Fruit fly (Drosophila melanogaster): ENCODE measurements around the gene Pex12.

Pex12 gene

DNA sequence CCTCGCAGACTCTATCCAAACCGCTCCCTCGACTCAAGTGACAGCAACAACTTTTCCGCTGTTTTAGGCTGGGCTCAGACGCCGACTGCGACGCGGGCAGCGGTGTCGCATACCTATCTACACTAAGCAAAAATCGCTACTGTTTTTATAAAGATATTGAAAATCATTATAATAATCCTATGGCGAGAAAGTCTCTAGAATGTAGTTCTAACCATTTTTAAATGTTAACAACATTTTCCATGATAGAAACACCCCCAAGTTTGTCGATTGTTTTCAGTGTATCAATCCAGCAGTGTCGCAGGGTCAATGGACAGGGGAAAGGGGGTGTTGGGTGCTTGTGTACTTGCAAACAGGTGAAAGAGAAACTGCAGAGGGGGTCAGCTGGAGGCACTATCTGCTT is 50.1 kb downstream of the Pex12 start (continued):
- TF ChIP-seq MTF-1 (GFP tag; optimal IDR thresholded peaks at IDR 0.05; ENCODE audit: borderline replicate concordance) = peak; percentile 93
- TF ChIP-seq CG3838 (GFP tag; optimal IDR thresholded peaks at IDR 0.05) = peak; percentile 88
- peak; percentile 96 for TF ChIP-seq CG17361 (GFP tag; IDR thresholded peaks at IDR 0.05)
- peak; percentile 71 for TF ChIP-seq CG18011 (GFP tag; optimal IDR thresholded peaks at IDR 0.05)
- peak; percentile 94 for TF ChIP-seq Atf-2 (GFP tag; optimal IDR thresholded peaks at IDR 0.05)
- TF ChIP-seq CG6654 (GFP tag; optimal IDR thresholded peaks at IDR 0.05) = peak; percentile 77
- peak; percentile 11 for TF ChIP-seq Dp (GFP tag; optimal IDR thresholded peaks at IDR 0.05)
- TF ChIP-seq CG17612 (GFP tag; IDR thresholded peaks at IDR 0.05) = peak; percentile 91
- peak; percentile 85 for TF ChIP-seq TFAM (GFP tag; optimal IDR thresholded peaks at IDR 0.05)
- TF ChIP-seq pita (GFP tag; optimal IDR thresholded peaks at IDR 0.05) = no peak
- TF ChIP-seq cato (GFP tag; optimal IDR thresholded peaks at IDR 0.05; ENCODE audit: borderline replicate concordance) = peak; percentile 91
- TF ChIP-seq Ssrp (tag; optimal IDR thresholded peaks at IDR 0.05) = peak; percentile 95
- TF ChIP-seq CG4404 (GFP tag; IDR thresholded peaks at IDR 0.05) = peak; percentile 94
- peak; percentile 97 for TF ChIP-seq CG9817 (tag; optimal IDR thresholded peaks at IDR 0.05)
- no peak for TF ChIP-seq yki (optimal IDR thresholded peaks at IDR 0.05)
- TF ChIP-seq bbx (GFP tag; IDR thresholded peaks at IDR 0.05; ENCODE audit: partially characterized antibody) = no peak
- TF ChIP-seq p53 (GFP tag; optimal IDR thresholded peaks at IDR 0.05) = peak; percentile 68
- TF ChIP-seq mam (GFP tag; optimal IDR thresholded peaks at IDR 0.05) = peak; percentile 96
- peak; percentile 92 for TF ChIP-seq btn (GFP tag; optimal IDR thresholded peaks at IDR 0.05)
- TF ChIP-seq Trl (optimal IDR thresholded peaks at IDR 0.05) = no peak
- TF ChIP-seq Trl (GFP tag; optimal IDR thresholded peaks at IDR 0.05) = peak; percentile 96
- TF ChIP-seq CG8089 (GFP tag; optimal IDR thresholded peaks at IDR 0.05) = peak; percentile 91
- peak; percentile 92 for TF ChIP-seq CG17912 (GFP tag; optimal IDR thresholded peaks at IDR 0.05)
- peak; percentile 97 for TF ChIP-seq HmgZ (tag; optimal IDR thresholded peaks at IDR 0.05)
- TF ChIP-seq cas (GFP tag; IDR thresholded peaks at IDR 0.05) = peak; percentile 89
- TF ChIP-seq CG10543 (GFP tag; optimal IDR thresholded peaks at IDR 0.05) = peak; percentile 85
- TF ChIP-seq Bdp1 (GFP tag; optimal IDR thresholded peaks at IDR 0.05) = peak; percentile 86
- TF ChIP-seq E2f2 (GFP tag; IDR thresholded peaks at IDR 0.05) = peak; percentile 75
- peak; percentile 95 for TF ChIP-seq CG12219 (GFP tag; optimal IDR thresholded peaks at IDR 0.05)
- peak; percentile 93 for TF ChIP-seq Oaz (GFP tag; IDR thresholded peaks at IDR 0.05)
- TF ChIP-seq Spps (tag; optimal IDR thresholded peaks at IDR 0.05) = peak; percentile 92
- TF ChIP-seq CG2129 (GFP tag; IDR thresholded peaks at IDR 0.05; ENCODE audit: partially characterized antibody) = no peak
- peak; percentile 96 for TF ChIP-seq CG1647 (GFP tag; optimal IDR thresholded peaks at IDR 0.05)
- peak; percentile 78 for TF ChIP-seq D19B (GFP tag; optimal IDR thresholded peaks at IDR 0.05)
- peak; percentile 70 for TF ChIP-seq CG3163 (GFP tag; optimal IDR thresholded peaks at IDR 0.05)
- TF ChIP-seq emc (GFP tag; optimal IDR thresholded peaks at IDR 0.05) = peak; percentile 86
- TF ChIP-seq Lhr (GFP tag; optimal IDR thresholded peaks at IDR 0.05) = peak; percentile 85
- TF ChIP-seq CG9609 (GFP tag; optimal IDR thresholded peaks at IDR 0.05) = peak; percentile 93
- TF ChIP-seq trh (GFP tag; optimal IDR thresholded peaks at IDR 0.05) = peak; percentile 94
- peak; percentile 97 for TF ChIP-seq CG18599 (GFP tag; optimal IDR thresholded peaks at IDR 0.05)
- TF ChIP-seq row (GFP tag; IDR thresholded peaks at IDR 0.05) = peak; percentile 95
- TF ChIP-seq chn (GFP tag; optimal IDR thresholded peaks at IDR 0.05) = peak; percentile 97
- peak; percentile 99 for TF ChIP-seq Ets65A (GFP tag)
- TF ChIP-seq CG6791 (GFP tag; IDR thresholded peaks at IDR 0.05; ENCODE audit: partially characterized antibody) = no peak
- peak; percentile 95 for TF ChIP-seq CG18262 (tag; optimal IDR thresholded peaks at IDR 0.05)
- TF ChIP-seq tup (GFP tag; optimal IDR thresholded peaks at IDR 0.05) = peak; percentile 91
- peak; percentile 92 for TF ChIP-seq CG9215 (GFP tag; IDR thresholded peaks at IDR 0.05)
- TF ChIP-seq CG8765 (GFP tag; IDR thresholded peaks at IDR 0.05) = peak; percentile 93
- TF ChIP-seq CG9727 (GFP tag; optimal IDR thresholded peaks at IDR 0.05) = peak; percentile 97
- TF ChIP-seq Hey (tag; optimal IDR thresholded peaks at IDR 0.05) = peak; percentile 78
- TF ChIP-seq Nf-YC (tag; optimal IDR thresholded peaks at IDR 0.05) = peak; percentile 79
